Fruit fly (Drosophila melanogaster) whole organism, embryonic: ENCODE results near the gene cu.

Source experiments
- CG14050 ChIP-seq: fragments of 200-800 bp; sonication (Bioruptor generic); IDR thresholded peaks from 3 replicates; pipeline ENCODE4 v1.3.6; 2022; ENCODE audit warnings: missing biosample characterization, missing genetic modification characterization
- HLHmδ ChIP-seq: fragments of 200-800 bp; sonication (Bioruptor generic); optimal IDR thresholded peaks from 2 replicates; lab custom pipeline; 2018; ENCODE audit warnings: missing biosample characterization, mild to moderate bottlenecking, missing genetic modification characterization, moderate library complexity
- zfh1 ChIP-seq: fragments of 200-800 bp; sonication (Bioruptor generic); IDR thresholded peaks from 3 replicates; pipeline ENCODE4 v1.3.6; 2022; ENCODE audit warnings: missing biosample characterization, missing genetic modification characterization

dm6 chr3R:11219883-11220282 is 22.5 kb downstream of the cu start, which contains the start of gene CG6689:
- TF ChIP-seq CG14050 (GFP tag; lab: Robert Waterston, UW) (no peak), zfh1 (no peak), HLHmδ (no peak)
